Fruit fly (Drosophila melanogaster): ENCODE data around the gene CG42588.

Gene CG42588

dm6 chr3L:12804730-12805170 lies 9.3 kb upstream of the CG42588 start, which contains the start of gene Atg1 (continued):
- TF ChIP-seq CG6272 (GFP tag; IDR thresholded peaks at IDR 0.05) (no peak), CG13775 (GFP tag; optimal IDR thresholded peaks at IDR 0.05) (no peak), CG18476 (GFP tag; optimal IDR thresholded peaks at IDR 0.05) (no peak), jing (GFP tag; optimal IDR thresholded peaks at IDR 0.05) (no peak), CG15269 (tag; optimal IDR thresholded peaks at IDR 0.05) (no peak), lbe (GFP tag; optimal IDR thresholded peaks at IDR 0.05) (no peak), CG4404 (GFP tag; IDR thresholded peaks at IDR 0.05) (no peak), CG17568 (GFP tag; optimal IDR thresholded peaks at IDR 0.05) (peak; percentile 10), CG1529 (GFP tag; optimal IDR thresholded peaks at IDR 0.05) (no peak), Dref (GFP tag; IDR thresholded peaks at IDR 0.05) (no peak), Mad (GFP tag; optimal IDR thresholded peaks at IDR 0.05) (no peak), CG3995 (GFP tag; optimal IDR thresholded peaks at IDR 0.05) (peak; percentile 6), zen (tag; optimal IDR thresholded peaks at IDR 0.05) (no peak), zf30C (GFP tag; optimal IDR thresholded peaks at IDR 0.05) (peak; percentile 10), trh (GFP tag; optimal IDR thresholded peaks at IDR 0.05) (no peak), CG10267 (tag; optimal IDR thresholded peaks at IDR 0.05) (peak; percentile 7), Opbp (GFP tag; IDR thresholded peaks at IDR 0.05; ENCODE audit: partially characterized antibody) (no peak), CG10654 (GFP tag; optimal IDR thresholded peaks at IDR 0.05) (no peak), br (optimal IDR thresholded peaks at IDR 0.05) (no peak), bbx (GFP tag; IDR thresholded peaks at IDR 0.05; ENCODE audit: partially characterized antibody) (peak; percentile 46; the same call in 1 of the 2 replicates), Optix (GFP tag; IDR thresholded peaks at IDR 0.05) (no peak), CG12155 (GFP tag; optimal IDR thresholded peaks at IDR 0.05) (no peak), zen2 (GFP tag; IDR thresholded peaks at IDR 0.05; ENCODE audit: partially characterized antibody) (no peak), vvl (GFP tag; IDR thresholded peaks at IDR 0.05) (no peak), CG2199 (GFP tag; IDR thresholded peaks at IDR 0.05) (0 out of 3 replicates have a peak, but pooled peaks have one; percentile 27), CG4282 (GFP tag; optimal IDR thresholded peaks at IDR 0.05) (peak; percentile 17), CG18262 (tag; optimal IDR thresholded peaks at IDR 0.05) (peak; percentile 5), TFAM (GFP tag; optimal IDR thresholded peaks at IDR 0.05) (no peak), CG18619 (GFP tag; optimal IDR thresholded peaks at IDR 0.05) (no peak), CG4617 (GFP tag; optimal IDR thresholded peaks at IDR 0.05; ENCODE audit: borderline replicate concordance) (peak; percentile 39), CG12659 (GFP tag; optimal IDR thresholded peaks at IDR 0.05) (peak; percentile 43), phol (tag; optimal IDR thresholded peaks at IDR 0.05) (no peak), Asciz (GFP tag; optimal IDR thresholded peaks at IDR 0.05) (no peak), CG5953 (GFP tag; IDR thresholded peaks at IDR 0.05) (no peak), dm (GFP tag; optimal IDR thresholded peaks at IDR 0.05) (no peak), CG10147 (GFP tag; optimal IDR thresholded peaks at IDR 0.05) (peak; percentile 16), Taf1 (GFP tag; IDR thresholded peaks at IDR 0.05) (no peak), lov (optimal IDR thresholded peaks at IDR 0.05) (no peak), lov (GFP tag; IDR thresholded peaks at IDR 0.05) (no peak), Ravus (GFP tag; IDR thresholded peaks at IDR 0.05) (no peak), crol (GFP tag; IDR thresholded peaks at IDR 0.05) (peak; percentile 16; the same call in 1 of the 2 replicates), CG10321 (GFP tag; IDR thresholded peaks at IDR 0.05) (no peak), Doc3 (GFP tag; IDR thresholded peaks at IDR 0.05; ENCODE audit: partially characterized antibody) (no peak), ranshi (GFP tag; IDR thresholded peaks at IDR 0.05) (0 out of 2 replicates have a peak, but pooled peaks have one; percentile 10), CG3163 (GFP tag; optimal IDR thresholded peaks at IDR 0.05) (peak; percentile 39), row (GFP tag; IDR thresholded peaks at IDR 0.05) (peak; percentile 37; the same call in 2 of the 3 replicates), Atf-2 (GFP tag; optimal IDR thresholded peaks at IDR 0.05) (no peak), az2 (GFP tag; optimal IDR thresholded peaks at IDR 0.05) (no peak), nau (GFP tag; optimal IDR thresholded peaks at IDR 0.05) (no peak), CG6813 (GFP tag; optimal IDR thresholded peaks at IDR 0.05) (no peak), sr (GFP tag; IDR thresholded peaks at IDR 0.05) (peak; percentile 88)
